Worm (Caenorhabditis elegans) whole organism, L1 larva: ENCODE data around the gene C40H1.9.

ENCODE experiments used
- C34B4.2 ChIP-seq: sonication (generic microtip); optimal IDR thresholded peaks from 2 replicates; lab custom pipeline; 2017; ENCODE audit warnings: mild to moderate bottlenecking, missing genetic modification characterization, missing compliant biosample characterization
- ama-1 ChIP-seq: fragments of 150-350 bp; optimal IDR thresholded peaks from 2 replicates; lab custom pipeline; 2014
- ets-5 ChIP-seq: fragments of 200-800 bp; sonication (Bioruptor generic); IDR thresholded peaks from 2 replicates; pipeline ENCODE4 v1.3.6; 2022; ENCODE audit warnings: missing genetic modification characterization, missing compliant biosample characterization
- lin-39 ChIP-seq: fragments of 150-350 bp; optimal IDR thresholded peaks from 2 replicates; lab custom pipeline; 2014; ENCODE audit warnings: missing biosample characterization, missing genetic modification reagents, missing genetic modification characterization

DNA sequence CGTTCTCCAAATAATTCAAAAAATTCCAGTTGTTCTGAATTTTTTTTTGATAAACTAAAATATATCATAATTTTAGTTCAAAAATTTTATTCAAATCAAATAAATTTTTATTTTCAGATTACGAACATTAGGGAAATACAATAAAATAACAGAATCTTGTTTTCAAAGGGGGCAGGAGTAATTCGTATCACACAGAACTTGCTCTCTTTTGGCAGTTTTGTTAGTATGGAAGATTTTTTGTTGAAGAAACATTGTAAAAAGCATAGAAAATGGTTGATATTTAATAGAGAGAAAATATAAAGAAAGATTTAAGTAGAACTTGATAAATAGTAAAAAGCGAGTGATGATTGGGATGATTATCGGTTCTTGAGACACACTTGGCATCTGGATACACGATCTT, 17.1 kb downstream of the C40H1.9 start:
- TF ChIP-seq ama-1 (lab: Kevin White, UChicago) (no peak), C34B4.2 (tag; lab: Kevin White, UChicago) (no peak), lin-39 (tag; lab: Kevin White, UChicago) (no peak), ets-5 (GFP tag; lab: Robert Waterston, UW) (no peak)
